Fruit fly (Drosophila melanogaster): ENCODE results near the gene PIG-P.

The PIG-P gene

dm6 chr3R:26014262-26014833 lies 43.7 kb downstream of the PIG-P start, which contains the start of gene Kaz-m1 (continued):
- TF ChIP-seq dmrt99B (tag; optimal IDR thresholded peaks at IDR 0.05) (peak; percentile 58), CG12299 (tag; optimal IDR thresholded peaks at IDR 0.05) (no peak), Doc3 (GFP tag; IDR thresholded peaks at IDR 0.05; ENCODE audit: partially characterized antibody) (no peak), ase (GFP tag; IDR thresholded peaks at IDR 0.05) (no peak), CG34224 (GFP tag; IDR thresholded peaks at IDR 0.05; ENCODE audit: partially characterized antibody) (no peak), sqz (GFP tag; optimal IDR thresholded peaks at IDR 0.05) (no peak), CG12155 (GFP tag; optimal IDR thresholded peaks at IDR 0.05) (peak; percentile 30), Nf-YC (tag; optimal IDR thresholded peaks at IDR 0.05) (peak; percentile 32), schlank (tag; optimal IDR thresholded peaks at IDR 0.05) (no peak), Dfd (GFP tag; optimal IDR thresholded peaks at IDR 0.05) (no peak), CG9215 (GFP tag; IDR thresholded peaks at IDR 0.05) (no peak), trh (GFP tag; optimal IDR thresholded peaks at IDR 0.05) (no peak), repo (GFP tag; optimal IDR thresholded peaks at IDR 0.05) (no peak), CG3407 (GFP tag; optimal IDR thresholded peaks at IDR 0.05) (peak; percentile 14), gcm2 (GFP tag; optimal IDR thresholded peaks at IDR 0.05) (no peak), GATAe (GFP tag; conservative IDR thresholded peaks at IDR 0.05) (peak; percentile 57), HmgD (GFP tag; optimal IDR thresholded peaks at IDR 0.05) (no peak), Mad (GFP tag; optimal IDR thresholded peaks at IDR 0.05) (no peak), CG11696 (GFP tag; IDR thresholded peaks at IDR 0.05) (no peak), caup (GFP tag; optimal IDR thresholded peaks at IDR 0.05; ENCODE audit: severe bottlenecking) (no peak), Nf-YA (GFP tag; IDR thresholded peaks at IDR 0.05) (no peak), CG11247 (GFP tag; IDR thresholded peaks at IDR 0.05) (no peak), E2f1 (GFP tag; IDR thresholded peaks at IDR 0.05) (0 out of 2 replicates have a peak, but pooled peaks have one; percentile 14), az2 (GFP tag; optimal IDR thresholded peaks at IDR 0.05) (peak; percentile 19), Trl (optimal IDR thresholded peaks at IDR 0.05) (no peak), Trl (GFP tag; optimal IDR thresholded peaks at IDR 0.05) (no peak), CG8359 (GFP tag; optimal IDR thresholded peaks at IDR 0.05; ENCODE audit: borderline replicate concordance) (no peak), Hr51 (GFP tag; optimal IDR thresholded peaks at IDR 0.05) (peak in 1 of 2 experiments; percentile 66), pros (GFP tag; optimal IDR thresholded peaks at IDR 0.05) (no peak), ind (GFP tag; optimal IDR thresholded peaks at IDR 0.05) (peak; percentile 9), bigmax (GFP tag; optimal IDR thresholded peaks at IDR 0.05) (no peak), pita (GFP tag; optimal IDR thresholded peaks at IDR 0.05) (no peak), cg (GFP tag; optimal IDR thresholded peaks at IDR 0.05) (no peak), CG11695 (GFP tag; IDR thresholded peaks at IDR 0.05) (peak; percentile 59; the same call in 1 of the 3 replicates), sens-2 (GFP tag; IDR thresholded peaks at IDR 0.05) (no peak), CG10462 (GFP tag; optimal IDR thresholded peaks at IDR 0.05) (no peak), sr (GFP tag; IDR thresholded peaks at IDR 0.05) (no peak), CG11398 (GFP tag; optimal IDR thresholded peaks at IDR 0.05) (no peak), amos (GFP tag; IDR thresholded peaks at IDR 0.05; ENCODE audit: partially characterized antibody) (no peak), Ssrp (tag; optimal IDR thresholded peaks at IDR 0.05) (peak; percentile 57), CG17359 (tag; optimal IDR thresholded peaks at IDR 0.05) (peak; percentile 59), ken (GFP tag; IDR thresholded peaks at IDR 0.05) (no peak), shn (GFP tag; optimal IDR thresholded peaks at IDR 0.05) (no peak), CG18262 (tag; optimal IDR thresholded peaks at IDR 0.05) (peak; percentile 80), TFAM (GFP tag; optimal IDR thresholded peaks at IDR 0.05) (no peak), slp2 (GFP tag; optimal IDR thresholded peaks at IDR 0.05) (no peak), crol (GFP tag; IDR thresholded peaks at IDR 0.05) (no peak), CG13296 (GFP tag; optimal IDR thresholded peaks at IDR 0.05) (peak; percentile 12), Atf3 (GFP tag; optimal IDR thresholded peaks at IDR 0.05) (no peak), zf30C (GFP tag; optimal IDR thresholded peaks at IDR 0.05) (no peak), Usf (GFP tag; optimal IDR thresholded peaks at IDR 0.05) (no peak)

Data from whole organism, embryonic.